Worm (Caenorhabditis elegans) whole organism, L1 larva: Measurements from ENCODE around the gene egl-27.

ENCODE experiments used
- aha-1 ChIP-seq: fragments of 150-350 bp; optimal IDR thresholded peaks from 2 replicates; lab custom pipeline; 2014; ENCODE audit warnings: missing biosample characterization, missing genetic modification characterization
- ceh-90 ChIP-seq: sonication (generic microtip); optimal IDR thresholded peaks from 2 replicates; lab custom pipeline; 2016; ENCODE audit warnings: missing genetic modification characterization, missing compliant biosample characterization
- dsc-1 ChIP-seq: sonication (generic microtip); optimal IDR thresholded peaks from 2 replicates; lab custom pipeline; 2016; ENCODE audit warnings: mild to moderate bottlenecking, missing genetic modification characterization, missing compliant biosample characterization
- fkh-10 ChIP-seq: sonication (generic microtip); optimal IDR thresholded peaks from 2 replicates; lab custom pipeline; 2017; ENCODE audit warnings: missing biosample characterization, missing genetic modification reagents, missing genetic modification characterization
- lin-39 ChIP-seq: fragments of 150-350 bp; optimal IDR thresholded peaks from 2 replicates; lab custom pipeline; 2014; ENCODE audit warnings: missing biosample characterization, missing genetic modification reagents, missing genetic modification characterization
- nhr-28 ChIP-seq: fragments of 150-350 bp; optimal IDR thresholded peaks from 2 replicates; lab custom pipeline; 2014; ENCODE audit warnings: missing biosample characterization, missing genetic modification characterization
- nhr-77 ChIP-seq: fragments of 150-350 bp; optimal IDR thresholded peaks from 2 replicates; lab custom pipeline; 2014; ENCODE audit warnings: missing biosample characterization, missing genetic modification characterization
- nhr-84 ChIP-seq: sonication (generic microtip); optimal IDR thresholded peaks from 2 replicates; lab custom pipeline; 2017; ENCODE audit warnings: missing biosample characterization, missing genetic modification characterization
- sox-4 ChIP-seq: sonication (generic microtip); optimal IDR thresholded peaks from 2 replicates; lab custom pipeline; 2016; ENCODE audit warnings: missing genetic modification characterization, missing compliant biosample characterization
- zag-1 ChIP-seq: fragments of 150-350 bp; optimal IDR thresholded peaks from 2 replicates; lab custom pipeline; 2014; ENCODE audit warnings: missing biosample characterization, missing genetic modification characterization

DNA sequence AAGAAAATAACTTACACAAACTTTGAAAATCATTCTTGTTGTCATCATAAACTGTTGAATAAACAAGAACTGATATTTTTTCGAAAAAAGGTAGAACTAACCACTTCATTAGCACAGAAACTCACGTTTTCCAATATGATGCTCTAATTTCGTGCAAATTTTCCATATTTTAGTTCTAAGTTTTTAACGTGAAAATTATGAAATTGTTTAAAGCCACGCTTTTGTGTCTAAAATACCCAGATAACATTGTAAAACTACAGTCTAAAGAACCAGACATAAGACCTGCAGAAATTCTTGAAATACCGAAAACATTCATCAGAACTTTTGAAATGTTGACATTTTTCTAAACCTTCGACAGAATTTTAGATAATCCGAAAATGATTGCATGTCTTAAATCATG, 27.6 kb upstream of the egl-27 start, which contains the start of gene F31E8.5:
- TF ChIP-seq nhr-28 (tag; lab: Kevin White, UChicago) (no peak), dsc-1 (no peak), nhr-77 (no peak), sox-4 (tag; lab: Kevin White, UChicago) (no peak), zag-1 (tag; lab: Kevin White, UChicago) (no peak), lin-39 (tag; lab: Kevin White, UChicago) (no peak), fkh-10 (GFP tag; lab: Kevin White, UChicago) (no peak), aha-1 (tag; lab: Kevin White, UChicago) (no peak), nhr-84 (tag; lab: Kevin White, UChicago) (no peak), ceh-90 (tag; lab: Kevin White, UChicago) (no peak)
